Worm (Caenorhabditis elegans): ENCODE results near the gene cyp-33D3.

- TF ChIP-seq klf-2 (GFP tag; conservative IDR thresholded peaks at IDR 0.05) (no peak), med-1 (GFP tag; optimal IDR thresholded peaks at IDR 0.05; ENCODE audit: insufficient read depth) (no peak), T22C8.4 (GFP tag; IDR thresholded peaks at IDR 0.05) (no peak), ztf-29 (GFP tag; IDR thresholded peaks at IDR 0.05) (no peak)
These were observed 22.1 kb upstream of the cyp-33D3 start, which contains the start of gene wars-1 for ce11 chrV:18859121-18859520.
